Worm (Caenorhabditis elegans) whole organism, late embryonic: ENCODE data around the gene F08H9.2.

ENCODE experiments used
- C08G9.2 ChIP-seq: sonication (generic microtip); optimal IDR thresholded peaks from 2 replicates; lab custom pipeline; 2016; ENCODE audit warnings: mild to moderate bottlenecking, missing genetic modification characterization, moderate library complexity, missing compliant biosample characterization
- F13H6.1 ChIP-seq: sonication (generic microtip); optimal IDR thresholded peaks from 2 replicates; lab custom pipeline; 2016; ENCODE audit warnings: missing genetic modification characterization, missing compliant biosample characterization
- K09A11.1 ChIP-seq: sonication (generic microtip); optimal IDR thresholded peaks from 2 replicates; lab custom pipeline; 2017; ENCODE audit warnings: antibody characterized with exemption, mild to moderate bottlenecking, missing genetic modification characterization, missing compliant biosample characterization; ENCODE audit not compliant: insufficient read depth
- ahr-1 ChIP-seq: sonication (generic microtip); optimal IDR thresholded peaks from 2 replicates; lab custom pipeline; 2016; ENCODE audit warnings: missing genetic modification characterization, missing compliant biosample characterization
- ceh-19 ChIP-seq: fragments of 200-800 bp; sonication (Bioruptor generic); optimal IDR thresholded peaks from 2 replicates; lab custom pipeline; 2018; ENCODE audit warnings: mild to moderate bottlenecking, missing genetic modification characterization, missing compliant biosample characterization
- ceh-2 ChIP-seq: sonication (generic microtip); optimal IDR thresholded peaks from 2 replicates; lab custom pipeline; 2016; ENCODE audit warnings: missing genotype, missing genetic modification characterization, missing compliant biosample characterization
- ceh-22 ChIP-seq: sonication (generic microtip); optimal IDR thresholded peaks from 2 replicates; lab custom pipeline; 2017; ENCODE audit warnings: missing biosample characterization, missing genetic modification characterization
- ceh-30 ChIP-seq: fragments of 150-350 bp; optimal IDR thresholded peaks from 2 replicates; lab custom pipeline; 2014; ENCODE audit warnings: missing biosample characterization, missing genetic modification characterization
- ceh-31 ChIP-seq: sonication (generic microtip); optimal IDR thresholded peaks from 2 replicates; lab custom pipeline; 2016; ENCODE audit warnings: missing genetic modification characterization, missing compliant biosample characterization
- ceh-45 ChIP-seq: fragments of 200-800 bp; sonication (Bioruptor generic); IDR thresholded peaks from 2 replicates; pipeline ENCODE4 v1.3.6; 2022; ENCODE audit warnings: missing genetic modification reagents, missing genetic modification characterization, missing compliant biosample characterization
- ceh-48 ChIP-seq: sonication (generic microtip); optimal IDR thresholded peaks from 2 replicates; lab custom pipeline; 2016; ENCODE audit warnings: missing genetic modification characterization, inconsistent platforms, missing compliant biosample characterization
- ceh-6 ChIP-seq: fragments of 200-800 bp; sonication (Bioruptor generic); optimal IDR thresholded peaks from 2 replicates; lab custom pipeline; 2018; ENCODE audit warnings: mild to moderate bottlenecking, missing genetic modification characterization, missing compliant biosample characterization
- ceh-9 ChIP-seq: sonication (generic microtip); optimal IDR thresholded peaks from 2 replicates; lab custom pipeline; 2016; ENCODE audit warnings: mild to moderate bottlenecking, missing genetic modification characterization, inconsistent platforms, missing compliant biosample characterization
- che-1 ChIP-seq: sonication (generic microtip); optimal IDR thresholded peaks from 2 replicates; lab custom pipeline; 2016; ENCODE audit warnings: mild to moderate bottlenecking, missing genetic modification characterization, missing compliant biosample characterization
- dmd-4 ChIP-seq: sonication (generic microtip); optimal IDR thresholded peaks from 2 replicates; lab custom pipeline; 2016; ENCODE audit warnings: borderline replicate concordance, missing genetic modification characterization, missing compliant biosample characterization
- elt-4 ChIP-seq: sonication (generic microtip); optimal IDR thresholded peaks from 2 replicates; lab custom pipeline; 2016; ENCODE audit warnings: missing genetic modification characterization, missing compliant biosample characterization
- fkh-10 ChIP-seq: fragments of 150-350 bp; optimal IDR thresholded peaks from 2 replicates; lab custom pipeline; 2014; ENCODE audit warnings: missing biosample characterization, missing genetic modification reagents, missing genetic modification characterization
- fkh-6 ChIP-seq: sonication (generic microtip); optimal IDR thresholded peaks from 2 replicates; lab custom pipeline; 2016; ENCODE audit warnings: missing genetic modification characterization, missing compliant biosample characterization
- gmeb-2 ChIP-seq: sonication (generic microtip); optimal IDR thresholded peaks from 2 replicates; lab custom pipeline; 2016; ENCODE audit warnings: missing genetic modification characterization, inconsistent platforms, missing compliant biosample characterization
- hlh-13 ChIP-seq: fragments of 200-800 bp; sonication (Bioruptor generic); optimal IDR thresholded peaks from 2 replicates; lab custom pipeline; 2018; ENCODE audit warnings: mild to moderate bottlenecking, missing genetic modification characterization, missing compliant biosample characterization
- hlh-30 ChIP-seq: sonication (generic microtip); optimal IDR thresholded peaks from 2 replicates; lab custom pipeline; 2017; ENCODE audit warnings: antibody characterized with exemption, missing genetic modification characterization, missing compliant biosample characterization; ENCODE audit not compliant: insufficient read depth
- lim-6 ChIP-seq: sonication (generic microtip); optimal IDR thresholded peaks from 2 replicates; lab custom pipeline; 2016; ENCODE audit warnings: missing genetic modification characterization, missing compliant biosample characterization
- mec-3 ChIP-seq: sonication (generic microtip); optimal IDR thresholded peaks from 2 replicates; lab custom pipeline; 2016; ENCODE audit warnings: borderline replicate concordance, missing genetic modification characterization, missing compliant biosample characterization
- nfya-1 ChIP-seq: sonication (generic microtip); optimal IDR thresholded peaks from 2 replicates; lab custom pipeline; 2017; ENCODE audit warnings: missing genetic modification characterization, mild to moderate bottlenecking, missing compliant biosample characterization, antibody characterized with exemption, moderate library complexity
- nhr-232 ChIP-seq: sonication (generic microtip); optimal IDR thresholded peaks from 2 replicates; lab custom pipeline; 2016; ENCODE audit warnings: missing genetic modification characterization, missing compliant biosample characterization
- npax-4 ChIP-seq: sonication (generic microtip); optimal IDR thresholded peaks from 2 replicates; lab custom pipeline; 2016; ENCODE audit warnings: missing genetic modification characterization, missing compliant biosample characterization
- odd-2 ChIP-seq: sonication (generic microtip); optimal IDR thresholded peaks from 2 replicates; lab custom pipeline; 2017; ENCODE audit warnings: antibody characterized with exemption, mild to moderate bottlenecking, missing genetic modification characterization, missing compliant biosample characterization
- pag-3 ChIP-seq: sonication (generic microtip); optimal IDR thresholded peaks from 2 replicates; lab custom pipeline; 2016; ENCODE audit warnings: missing compliant biosample characterization, missing genetic modification characterization, borderline replicate concordance
- pax-1 ChIP-seq: fragments of 150-350 bp; optimal IDR thresholded peaks from 2 replicates; lab custom pipeline; 2014; ENCODE audit warnings: missing biosample characterization, missing genetic modification characterization
- pha-4 ChIP-seq: fragments of 150-350 bp; optimal IDR thresholded peaks from 2 replicates; lab custom pipeline; 2018; ENCODE audit warnings: missing biosample characterization, missing genetic modification reagents, missing genetic modification characterization
- pqm-1 ChIP-seq: sonication (generic microtip); optimal IDR thresholded peaks from 2 replicates; lab custom pipeline; 2016; ENCODE audit warnings: missing genetic modification characterization, missing compliant biosample characterization
- ref-2 ChIP-seq: sonication (generic microtip); optimal IDR thresholded peaks from 2 replicates; lab custom pipeline; 2016; ENCODE audit warnings: missing genetic modification characterization, missing compliant biosample characterization
- rnt-1 ChIP-seq: sonication (generic microtip); optimal IDR thresholded peaks from 2 replicates; lab custom pipeline; 2016; ENCODE audit warnings: missing genetic modification characterization, missing compliant biosample characterization
- sox-4 ChIP-seq: sonication (generic microtip); optimal IDR thresholded peaks from 2 replicates; lab custom pipeline; 2017; ENCODE audit warnings: mild to moderate bottlenecking, missing genetic modification characterization, inconsistent platforms, missing compliant biosample characterization
- syd-9 ChIP-seq: sonication (generic microtip); optimal IDR thresholded peaks from 2 replicates; lab custom pipeline; 2016; ENCODE audit warnings: mild to moderate bottlenecking, missing genetic modification characterization, moderate library complexity, missing compliant biosample characterization
- tbx-7 ChIP-seq: sonication (generic microtip); optimal IDR thresholded peaks from 2 replicates; lab custom pipeline; 2016; ENCODE audit warnings: missing genotype, missing genetic modification characterization, missing compliant biosample characterization
- unc-3 ChIP-seq, 2 experiments: fragments of 200-800 bp in 1 of 2; sonication (Bioruptor generic) in 1 of 2; sonication (generic microtip) in 1 of 2; conservative IDR thresholded peaks in 1 of 2; optimal IDR thresholded peaks in 1 of 2; 2 replicates each; pipeline versions ENCODE4 v1.3.6 to Lab custom; 2016 to 2022; ENCODE audit warnings: missing compliant biosample characterization in 2 of 2, missing genetic modification characterization in 2 of 2, missing genetic modification reagents in 1 of 2
- unc-42 ChIP-seq: sonication (generic microtip); optimal IDR thresholded peaks from 2 replicates; lab custom pipeline; 2016; ENCODE audit warnings: missing genotype, missing genetic modification characterization, missing compliant biosample characterization
- unc-86 ChIP-seq: sonication (generic microtip); optimal IDR thresholded peaks from 2 replicates; lab custom pipeline; 2016; ENCODE audit warnings: missing genetic modification characterization, missing compliant biosample characterization
- ztf-16 ChIP-seq: sonication (generic microtip); optimal IDR thresholded peaks from 2 replicates; lab custom pipeline; 2017; ENCODE audit warnings: missing genetic modification characterization, missing compliant biosample characterization

The F08H9.2 gene

DNA sequence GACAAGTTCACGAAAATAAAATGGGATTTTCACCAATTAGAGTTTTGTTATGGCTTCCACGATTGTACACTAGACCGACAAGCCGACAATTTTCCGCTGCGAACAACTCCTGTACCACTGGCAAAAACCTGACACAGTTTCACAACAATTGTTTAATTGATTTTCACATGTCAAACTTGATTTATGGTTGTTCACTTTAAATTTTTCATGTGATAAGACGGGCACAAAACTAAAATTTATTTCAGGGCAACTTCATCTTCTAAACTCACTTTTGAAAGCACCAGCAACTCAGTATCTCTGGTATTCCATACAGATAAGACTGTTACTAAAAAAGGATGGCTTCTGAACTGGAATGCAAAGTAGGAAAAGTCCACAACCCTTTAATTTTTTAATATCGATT lies 20.9 kb downstream of the F08H9.2 start, which contains the start of gene R02D5.7:
R02D5.7 (minus strand) TSS at position 101 of the 400 bp plus-strand sequence.
- no peak for TF ChIP-seq elt-4 (tag; lab: Kevin White, UChicago)
- TF ChIP-seq unc-86 (tag; lab: Kevin White, UChicago) = no peak
- TF ChIP-seq ahr-1 = no peak
- TF ChIP-seq ceh-45 (GFP tag; lab: Robert Waterston, UW) = no peak
- no peak for TF ChIP-seq dmd-4 (tag; lab: Kevin White, UChicago)
- no peak for TF ChIP-seq ceh-9
- no peak for TF ChIP-seq nfya-1 (tag; lab: Kevin White, UChicago)
- TF ChIP-seq sox-4 (tag; lab: Kevin White, UChicago) = no peak
- no peak for TF ChIP-seq hlh-30 (tag; lab: Kevin White, UChicago)
- TF ChIP-seq gmeb-2 (tag; lab: Kevin White, UChicago) = no peak
- no peak for TF ChIP-seq hlh-13 (GFP tag; lab: Kevin White, UChicago)
- TF ChIP-seq pha-4 (tag; lab: Kevin White, UChicago) = no peak
- TF ChIP-seq ref-2 (tag; lab: Kevin White, UChicago) = no peak
- no peak for TF ChIP-seq ztf-16 (tag; lab: Kevin White, UChicago)
- no peak for TF ChIP-seq che-1 (tag; lab: Kevin White, UChicago)
- no peak for TF ChIP-seq syd-9 (tag; lab: Kevin White, UChicago)
- no peak for TF ChIP-seq ceh-19 (GFP tag; lab: Kevin White, UChicago)
- TF ChIP-seq ceh-6 (GFP tag; lab: Kevin White, UChicago) = no peak
- no peak for TF ChIP-seq C08G9.2 (tag; lab: Kevin White, UChicago)

DNA sequence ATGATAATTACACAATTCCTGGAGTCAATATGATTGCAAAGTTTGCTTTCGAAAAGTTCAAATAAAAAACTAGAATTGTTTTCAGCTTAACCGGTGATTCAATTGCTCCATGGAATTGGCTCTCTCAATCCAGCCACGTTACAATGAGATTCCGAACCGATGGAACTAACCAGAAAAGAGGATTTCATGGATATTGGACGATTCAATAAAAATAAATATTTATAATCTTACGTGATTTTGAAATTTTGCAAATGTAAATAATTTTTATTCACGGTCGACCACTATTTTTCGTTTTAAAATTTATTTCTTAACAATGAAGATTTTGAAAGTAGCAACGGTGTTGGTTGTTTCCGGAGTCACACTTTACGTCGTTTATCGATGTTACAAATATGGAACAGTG lies 21.5 kb downstream of the F08H9.2 start, which contains the start of gene R02D5.10:
R02D5.10 (plus strand) TSS at position 301 of the 400 bp plus-strand sequence.
- TF ChIP-seq K09A11.1 (tag; lab: Kevin White, UChicago) (no peak), ceh-2 (tag; lab: Kevin White, UChicago) (no peak), che-1 (tag; lab: Kevin White, UChicago) (no peak), pag-3 (tag; lab: Kevin White, UChicago) (no peak), rnt-1 (tag; lab: Kevin White, UChicago) (no peak), odd-2 (tag; lab: Kevin White, UChicago) (no peak), lim-6 (no peak)

DNA sequence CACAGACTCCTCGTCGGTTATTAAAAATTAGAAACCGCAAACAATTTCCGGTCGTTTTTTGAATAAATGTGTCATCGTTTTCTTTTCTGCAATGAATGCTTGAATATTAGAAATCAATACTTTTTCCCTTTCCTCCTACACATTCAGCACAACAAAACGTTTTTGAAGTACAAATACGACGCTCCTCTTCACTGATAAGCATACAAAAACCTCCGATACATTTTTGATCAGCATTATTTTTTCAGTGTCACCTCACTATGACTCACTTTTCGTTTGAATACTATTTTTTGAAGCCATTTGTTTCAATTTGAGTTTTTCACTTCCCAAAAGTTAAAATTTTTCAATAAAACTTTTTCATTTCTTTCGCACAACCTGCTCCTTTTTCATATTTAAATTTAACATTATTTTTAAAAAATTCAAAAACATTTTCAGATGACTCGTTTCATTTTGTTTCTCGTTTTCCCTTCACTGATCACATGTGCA lies 22.3 kb downstream of the F08H9.2 start, which contains the start of gene R02D5.3:
R02D5.3 (plus strand) TSS at position 433 of the 483 bp plus-strand sequence.
- TF ChIP-seq F13H6.1 (tag; lab: Kevin White, UChicago) (no peak), fkh-10 (GFP tag; lab: Kevin White, UChicago) (no peak), fkh-6 (no peak), pax-1 (tag; lab: Kevin White, UChicago) (no peak), ceh-48 (tag; lab: Kevin White, UChicago) (no peak), ceh-31 (tag; lab: Kevin White, UChicago) (no peak), unc-86 (tag; lab: Kevin White, UChicago) (no peak), ceh-22 (no peak), ceh-6 (GFP tag; lab: Kevin White, UChicago) (no peak), sox-4 (tag; lab: Kevin White, UChicago) (no peak), npax-4 (tag; lab: Kevin White, UChicago) (no peak), nhr-232 (tag; lab: Kevin White, UChicago) (no peak), mec-3 (tag; lab: Kevin White, UChicago) (no peak), gmeb-2 (tag; lab: Kevin White, UChicago) (no peak), unc-42 (no peak), pqm-1 (no peak), tbx-7 (no peak), hlh-30 (tag; lab: Kevin White, UChicago) (no peak), ceh-30 (tag; lab: Kevin White, UChicago) (no peak), unc-3 (GFP tag; conservative IDR thresholded peaks at IDR 0.05; lab: Robert Waterston, UW) (no peak), unc-3 (tag; optimal IDR thresholded peaks at IDR 0.05; lab: Kevin White, UChicago) (no peak)
